Fruit fly (Drosophila melanogaster): ENCODE data around the gene CG46523.

dm6 chr3L:1900633-1901032 is 38.3 kb downstream of the CG46523 start:
- TF ChIP-seq N (GFP tag; optimal IDR thresholded peaks at IDR 0.05), result no peak
- no peak for TF ChIP-seq Sp1 (GFP tag; optimal IDR thresholded peaks at IDR 0.05)
- TF ChIP-seq br (GFP tag; optimal IDR thresholded peaks at IDR 0.05), result no peak
- no peak for TF ChIP-seq rgr (GFP tag; optimal IDR thresholded peaks at IDR 0.05)
